Worm (Caenorhabditis elegans) whole organism, early embryonic: Measurements from ENCODE around the gene lin-9.

ENCODE experiments used
- B0310.2 ChIP-seq: sonication (generic microtip); optimal IDR thresholded peaks from 2 replicates; lab custom pipeline; 2016; ENCODE audit warnings: mild to moderate bottlenecking, missing genetic modification characterization, missing compliant biosample characterization
- F13C5.2 ChIP-seq: sonication (generic microtip); optimal IDR thresholded peaks from 2 replicates; lab custom pipeline; 2017; ENCODE audit warnings: mild to moderate bottlenecking, missing genetic modification characterization, inconsistent platforms, missing compliant biosample characterization
- aly-1 ChIP-seq: sonication (generic microtip); optimal IDR thresholded peaks from 2 replicates; lab custom pipeline; 2016; ENCODE audit warnings: missing genetic modification characterization, missing compliant biosample characterization
- ama-1 ChIP-seq: fragments of 150-350 bp; optimal IDR thresholded peaks from 2 replicates; lab custom pipeline; 2014
- ceh-13 ChIP-seq: fragments of 200-800 bp; sonication (Bioruptor generic); optimal IDR thresholded peaks from 2 replicates; lab custom pipeline; 2018; ENCODE audit warnings: mild to moderate bottlenecking, missing genetic modification characterization, missing compliant biosample characterization
- ceh-36 ChIP-seq: sonication (generic microtip); optimal IDR thresholded peaks from 2 replicates; lab custom pipeline; 2016; ENCODE audit warnings: missing genetic modification characterization, inconsistent platforms, missing compliant biosample characterization
- ets-7 ChIP-seq: sonication (generic microtip); optimal IDR thresholded peaks from 2 replicates; lab custom pipeline; 2016; ENCODE audit warnings: missing genotype, missing genetic modification characterization, missing compliant biosample characterization
- flt-1 ChIP-seq: fragments of 200-800 bp; sonication (Bioruptor generic); IDR thresholded peaks from 2 replicates; pipeline ENCODE4 v1.3.6; 2022; ENCODE audit warnings: missing genetic modification characterization, missing compliant biosample characterization
- hmbx-1 ChIP-seq: sonication (generic microtip); optimal IDR thresholded peaks from 2 replicates; lab custom pipeline; 2016; ENCODE audit warnings: mild to moderate bottlenecking, missing genetic modification characterization, missing compliant biosample characterization
- hmg-4 ChIP-seq: fragments of 200-800 bp; sonication (Bioruptor generic); optimal IDR thresholded peaks from 2 replicates; lab custom pipeline; 2018; ENCODE audit warnings: mild to moderate bottlenecking, missing genetic modification characterization, missing compliant biosample characterization
- hnd-1 ChIP-seq: sonication (generic microtip); optimal IDR thresholded peaks from 2 replicates; lab custom pipeline; 2016; ENCODE audit warnings: missing genetic modification characterization, missing compliant biosample characterization
- pes-1 ChIP-seq: fragments of 200-800 bp; sonication (Bioruptor generic); IDR thresholded peaks from 2 replicates; pipeline ENCODE4 v1.3.6; 2022; ENCODE audit warnings: missing genetic modification reagents, missing genetic modification characterization, missing compliant biosample characterization
- scrt-1 ChIP-seq: fragments of 200-800 bp; sonication (Bioruptor generic); IDR thresholded peaks from 2 replicates; pipeline ENCODE4 v1.3.6; 2022; ENCODE audit warnings: missing genetic modification characterization, missing compliant biosample characterization
- sea-1 ChIP-seq: fragments of 200-800 bp; sonication (Bioruptor generic); conservative IDR thresholded peaks from 2 replicates; pipeline ENCODE4 v1.3.6; 2022; ENCODE audit warnings: missing genetic modification characterization, missing compliant biosample characterization
- tbx-11 ChIP-seq: fragments of 200-800 bp; sonication (Bioruptor generic); IDR thresholded peaks from 2 replicates; pipeline ENCODE4 v1.3.6; 2022; ENCODE audit warnings: missing genetic modification characterization, missing compliant biosample characterization
- tbx-37 ChIP-seq: fragments of 200-800 bp; sonication (Bioruptor generic); conservative IDR thresholded peaks from 2 replicates; pipeline ENCODE4 v1.3.6; 2022; ENCODE audit warnings: missing genetic modification reagents, missing genetic modification characterization, missing compliant biosample characterization
- tra-4 ChIP-seq: sonication (generic microtip); optimal IDR thresholded peaks from 2 replicates; lab custom pipeline; 2017; ENCODE audit warnings: missing genetic modification characterization, missing compliant biosample characterization

The lin-9 gene

DNA sequence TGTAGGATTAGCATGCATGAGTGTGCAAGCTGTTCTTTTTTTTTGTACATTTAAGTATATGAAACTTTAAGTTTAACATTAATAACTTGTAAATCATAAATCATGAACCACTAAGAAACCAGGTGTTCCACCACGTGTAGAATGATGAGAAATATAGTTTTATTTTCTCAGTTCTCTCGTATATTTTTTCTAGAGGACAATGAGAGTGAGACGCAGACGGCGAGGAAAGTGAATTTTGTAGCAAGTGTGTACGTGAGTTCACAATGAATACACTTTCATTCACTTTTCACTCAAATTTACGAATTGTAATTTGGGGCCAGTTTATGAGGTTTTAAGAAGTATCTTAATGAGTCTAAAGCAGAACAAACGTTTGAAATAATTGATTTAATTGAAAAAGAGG, 22.6 kb upstream of the lin-9 start:
- TF ChIP-seq ceh-13 (GFP tag; lab: Kevin White, UChicago) (no peak), pes-1 (GFP tag; lab: Robert Waterston, UW) (no peak), hnd-1 (no peak)

DNA sequence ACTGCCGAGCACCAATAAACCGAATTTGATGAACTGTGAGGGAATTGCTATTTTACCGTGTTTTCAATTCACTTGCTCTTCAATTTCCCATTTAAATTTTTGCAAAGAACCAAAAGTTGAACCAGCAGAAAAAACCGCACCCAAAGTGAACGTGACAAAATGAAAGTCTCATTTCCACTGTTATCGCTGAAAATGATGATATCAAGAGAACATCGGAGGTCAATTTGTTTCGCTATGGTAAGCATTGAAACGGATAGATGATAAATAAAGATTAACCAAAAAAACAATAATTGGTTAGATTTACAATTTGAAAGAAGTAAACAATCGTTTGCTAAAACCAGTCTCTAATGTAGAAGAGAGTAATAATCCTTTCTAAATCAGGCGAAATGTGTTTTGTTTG, 21.6 kb upstream of the lin-9 start:
- TF ChIP-seq ceh-13 (GFP tag; lab: Kevin White, UChicago) (no peak), F13C5.2 (no peak), ama-1 (lab: Kevin White, UChicago) (no peak), flt-1 (GFP tag; lab: Robert Waterston, UW) (no peak), tra-4 (tag; lab: Kevin White, UChicago) (no peak), hnd-1 (no peak), aly-1 (tag; lab: Kevin White, UChicago) (no peak), scrt-1 (GFP tag; lab: Robert Waterston, UW) (no peak), tbx-37 (GFP tag; lab: Robert Waterston, UW) (no peak), hmg-4 (GFP tag; lab: Kevin White, UChicago) (no peak), tbx-11 (GFP tag; lab: Robert Waterston, UW) (no peak)

ce11 chrIII:8923937-8924336, 20.0 kb upstream of the lin-9 start, which contains the start of gene ZK637.12:
TSS of gene ZK637.12 (plus strand) at chrIII:8924237.
- TF ChIP-seq sea-1, result no peak
- TF ChIP-seq ets-7, result no peak
- TF ChIP-seq flt-1 (GFP tag; lab: Robert Waterston, UW), result no peak
- TF ChIP-seq ama-1 (lab: Kevin White, UChicago), result no peak
- no peak for TF ChIP-seq hmbx-1 (tag; lab: Kevin White, UChicago)
- no peak for TF ChIP-seq tbx-37 (GFP tag; lab: Robert Waterston, UW)
- no peak for TF ChIP-seq aly-1 (tag; lab: Kevin White, UChicago)
- no peak for TF ChIP-seq tbx-11 (GFP tag; lab: Robert Waterston, UW)
- TF ChIP-seq F13C5.2, result no peak
- no peak for TF ChIP-seq B0310.2 (tag; lab: Kevin White, UChicago)
- no peak for TF ChIP-seq hmg-4 (GFP tag; lab: Kevin White, UChicago)
- TF ChIP-seq tra-4 (tag; lab: Kevin White, UChicago), result no peak
- TF ChIP-seq ceh-36 (tag; lab: Kevin White, UChicago), result no peak
- no peak for TF ChIP-seq scrt-1 (GFP tag; lab: Robert Waterston, UW)
- TF ChIP-seq ceh-13 (GFP tag; lab: Kevin White, UChicago), result no peak
- TF ChIP-seq pes-1 (GFP tag; lab: Robert Waterston, UW), result no peak
- no peak for TF ChIP-seq hnd-1

- TF ChIP-seq B0310.2 (tag; lab: Kevin White, UChicago) (no peak), hmg-4 (GFP tag; lab: Kevin White, UChicago) (no peak), tbx-37 (GFP tag; lab: Robert Waterston, UW) (no peak), tbx-11 (GFP tag; lab: Robert Waterston, UW) (no peak), scrt-1 (GFP tag; lab: Robert Waterston, UW) (no peak), ceh-13 (GFP tag; lab: Kevin White, UChicago) (no peak), sea-1 (no peak), ceh-36 (tag; lab: Kevin White, UChicago) (no peak), hmbx-1 (tag; lab: Kevin White, UChicago) (no peak), ets-7 (no peak), F13C5.2 (no peak), tra-4 (tag; lab: Kevin White, UChicago) (no peak), hnd-1 (no peak), aly-1 (tag; lab: Kevin White, UChicago) (no peak)
Measured at ce11 chrIII:8923240-8923734, 19.4 kb upstream of the lin-9 start, which contains the start of gene glb-1. TSS of gene glb-1 (minus strand) at chrIII:8923290.

- TF ChIP-seq ama-1 (lab: Kevin White, UChicago) (no peak), flt-1 (GFP tag; lab: Robert Waterston, UW) (no peak)
Measured at ce11 chrIII:8922061-8922460, 18.1 kb upstream of the lin-9 start.

DNA sequence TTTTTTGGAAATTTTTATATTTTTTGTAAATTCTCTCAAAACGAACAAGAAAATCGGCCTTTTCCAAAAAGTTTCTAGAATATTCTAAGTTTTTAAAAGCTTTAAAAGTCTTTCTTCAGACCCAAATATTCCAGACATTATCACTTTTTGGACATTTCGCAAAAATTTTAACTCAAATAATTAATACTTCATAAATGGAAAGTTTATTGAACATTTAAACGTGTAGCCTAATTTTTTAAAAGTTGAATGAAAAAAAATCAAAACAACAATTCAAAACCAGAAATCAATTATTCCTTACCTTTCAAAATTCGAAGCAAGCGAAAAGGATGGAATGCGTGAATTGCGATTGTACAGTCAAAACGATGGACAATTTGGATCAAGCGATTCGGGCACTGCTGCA, 15.9 kb upstream of the lin-9 start, which contains the start of gene ZK637.15:
TSS of gene ZK637.15 (plus strand) at position 301 of the 400 bp plus-strand sequence.
- TF ChIP-seq ama-1 (lab: Kevin White, UChicago), result no peak
- no peak for TF ChIP-seq sea-1
- no peak for TF ChIP-seq ceh-13 (GFP tag; lab: Kevin White, UChicago)

DNA sequence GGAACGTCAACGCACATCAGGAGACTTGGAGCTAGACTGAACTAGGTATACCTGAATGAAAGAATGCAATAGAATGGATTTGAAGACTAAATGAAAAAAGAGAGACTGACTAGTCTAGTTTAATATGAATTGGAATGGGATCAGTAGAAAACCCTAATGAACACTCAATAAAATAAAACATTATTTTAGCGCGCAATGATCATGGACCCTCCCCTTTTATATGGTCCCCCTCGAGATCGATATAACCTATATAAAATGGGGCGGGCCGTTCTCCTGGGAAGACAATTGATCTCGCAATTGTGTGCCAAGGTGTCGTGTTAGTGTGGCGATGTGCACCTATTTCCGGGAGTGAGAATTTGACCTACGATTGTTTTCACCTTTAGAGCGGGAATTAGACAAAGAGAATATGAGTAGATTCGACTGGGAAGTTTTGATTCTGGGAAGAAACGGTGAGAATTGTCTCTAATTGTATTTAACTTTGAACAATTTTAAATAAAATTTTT, 14.0 kb upstream of the lin-9 start, which contains the start of gene cdc-25.3:
TSS of gene cdc-25.3 (minus strand) at position 51 of the 503 bp plus-strand sequence.
- TF ChIP-seq tbx-11 (GFP tag; lab: Robert Waterston, UW), result no peak
- TF ChIP-seq ceh-13 (GFP tag; lab: Kevin White, UChicago), result no peak
- no peak for TF ChIP-seq pes-1 (GFP tag; lab: Robert Waterston, UW)
- TF ChIP-seq ets-7, result no peak
- TF ChIP-seq flt-1 (GFP tag; lab: Robert Waterston, UW), result no peak
- TF ChIP-seq tra-4 (tag; lab: Kevin White, UChicago), result no peak
- TF ChIP-seq hnd-1, result no peak
- no peak for TF ChIP-seq aly-1 (tag; lab: Kevin White, UChicago)
- no peak for TF ChIP-seq ceh-36 (tag; lab: Kevin White, UChicago)
- TF ChIP-seq sea-1, result no peak

DNA sequence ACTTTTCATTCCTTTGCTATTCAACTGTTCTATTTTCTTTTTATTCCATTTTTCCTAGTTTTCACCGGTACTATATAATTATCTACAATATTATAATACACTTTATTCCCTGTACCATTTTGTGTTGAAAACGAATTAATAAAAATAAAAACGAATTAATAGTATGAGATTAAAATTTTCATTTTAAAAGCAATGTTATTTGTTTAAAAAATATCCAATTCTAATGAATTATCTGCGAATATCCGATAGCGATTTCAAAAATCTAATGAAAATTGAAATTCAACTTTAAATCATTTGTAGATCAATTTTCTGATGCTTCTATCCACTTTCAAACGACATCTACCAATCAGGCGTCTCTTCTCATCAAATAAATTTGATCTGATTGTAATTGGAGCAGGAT, 9.5 kb upstream of the lin-9 start, which contains the start of gene trxr-2:
TSS of gene trxr-2 (plus strand) at position 301 of the 400 bp plus-strand sequence.
- TF ChIP-seq sea-1 (no peak), tbx-37 (GFP tag; lab: Robert Waterston, UW) (no peak), ama-1 (lab: Kevin White, UChicago) (no peak), hmg-4 (GFP tag; lab: Kevin White, UChicago) (no peak), hmbx-1 (tag; lab: Kevin White, UChicago) (no peak), flt-1 (GFP tag; lab: Robert Waterston, UW) (no peak), ets-7 (no peak), aly-1 (tag; lab: Kevin White, UChicago) (no peak), ceh-36 (tag; lab: Kevin White, UChicago) (no peak), ceh-13 (GFP tag; lab: Kevin White, UChicago) (no peak), tbx-11 (GFP tag; lab: Robert Waterston, UW) (no peak), pes-1 (GFP tag; lab: Robert Waterston, UW) (no peak), B0310.2 (tag; lab: Kevin White, UChicago) (no peak), tra-4 (tag; lab: Kevin White, UChicago) (no peak)
